Worm (Caenorhabditis elegans) whole organism, L4 larva: ENCODE measurements around the gene srsx-14.

ENCODE experiments used
- D1046.2 ChIP-seq: fragments of 200-800 bp; sonication (Bioruptor generic); IDR thresholded peaks from 2 replicates; pipeline ENCODE4 v1.3.6; 2022; ENCODE audit warnings: missing genetic modification characterization, missing compliant biosample characterization
- T26A8.4 ChIP-seq: fragments of 200-800 bp; sonication (Bioruptor generic); IDR thresholded peaks from 2 replicates; pipeline ENCODE4 v1.3.6; 2022; ENCODE audit warnings: missing genetic modification characterization, missing compliant biosample characterization
- Y105C5A.15 ChIP-seq: fragments of 200-800 bp; sonication (Bioruptor generic); IDR thresholded peaks from 2 replicates; pipeline ENCODE4 v1.3.6; 2022; ENCODE audit warnings: missing genetic modification characterization, missing compliant biosample characterization
- Y75B8A.6 ChIP-seq: fragments of 200-800 bp; sonication (Bioruptor generic); IDR thresholded peaks from 2 replicates; pipeline ENCODE4 v1.3.6; 2022; ENCODE audit warnings: missing genetic modification reagents, missing genetic modification characterization, missing compliant biosample characterization
- ZK337.2 ChIP-seq: fragments of 200-800 bp; sonication (Bioruptor generic); IDR thresholded peaks from 2 replicates; pipeline ENCODE4 v1.3.6; 2022; ENCODE audit warnings: missing genetic modification reagents, missing genetic modification characterization, missing compliant biosample characterization
- aha-1 ChIP-seq: fragments of 150-350 bp; peaks from one replicate; lab custom pipeline; 2014; ENCODE audit warnings: missing biosample characterization, missing genetic modification characterization
- aly-2 ChIP-seq: sonication (generic microtip); optimal IDR thresholded peaks from 2 replicates; lab custom pipeline; 2018; ENCODE audit warnings: missing biosample characterization, missing genetic modification characterization
- ceh-20 ChIP-seq: fragments of 200-800 bp; sonication (Bioruptor generic); IDR thresholded peaks from 2 replicates; pipeline ENCODE4 v1.3.6; 2022; ENCODE audit warnings: missing genetic modification reagents, missing genetic modification characterization, missing compliant biosample characterization
- ceh-28 ChIP-seq: fragments of 150-350 bp; optimal IDR thresholded peaks from 2 replicates; lab custom pipeline; 2014; ENCODE audit warnings: missing biosample characterization, missing genetic modification reagents, missing genetic modification characterization
- ces-1 ChIP-seq: fragments of 150-350 bp; sonication (generic microtip); optimal IDR thresholded peaks from 4 replicates; lab custom pipeline; 2014; ENCODE audit warnings: missing biosample characterization, missing genetic modification reagents, missing genetic modification characterization
- ctbp-1 ChIP-seq: fragments of 200-800 bp; sonication (Bioruptor generic); IDR thresholded peaks from 2 replicates; pipeline ENCODE4 v1.3.6; 2022; ENCODE audit warnings: missing genetic modification reagents, missing genetic modification characterization, missing compliant biosample characterization
- daf-12 ChIP-seq: fragments of 150-350 bp; optimal IDR thresholded peaks from 2 replicates; lab custom pipeline; 2014; ENCODE audit warnings: missing biosample characterization, missing genetic modification reagents, missing genetic modification characterization
- daf-19 ChIP-seq: fragments of 200-800 bp; sonication (Bioruptor generic); conservative IDR thresholded peaks from 2 replicates; pipeline ENCODE4 v1.3.6; 2022; ENCODE audit warnings: missing genetic modification characterization, missing compliant biosample characterization
- dmd-6 ChIP-seq: fragments of 200-800 bp; sonication (Bioruptor generic); IDR thresholded peaks from 2 replicates; pipeline ENCODE4 v1.3.6; 2022; ENCODE audit warnings: missing genetic modification reagents, missing genetic modification characterization, missing compliant biosample characterization
- dpl-1 ChIP-seq: fragments of 150-350 bp; optimal IDR thresholded peaks from 2 replicates; lab custom pipeline; 2014; ENCODE audit warnings: missing biosample characterization, missing genetic modification reagents, missing genetic modification characterization
- dve-1 ChIP-seq: sonication (generic microtip); optimal IDR thresholded peaks from 2 replicates; lab custom pipeline; 2017; ENCODE audit warnings: antibody characterized with exemption, mild to moderate bottlenecking, missing genetic modification characterization, missing compliant biosample characterization; ENCODE audit not compliant: insufficient read depth
- hif-1 ChIP-seq, 2 experiments: sonication (generic microtip); optimal IDR thresholded peaks; 2 replicates each; lab custom pipeline; 2016 to 2017; ENCODE audit warnings: missing compliant biosample characterization in 2 of 2, missing genetic modification characterization in 2 of 2, missing genetic modification reagents in 2 of 2, missing genotype in 2 of 2, mild to moderate bottlenecking in 1 of 2
- hlh-11 ChIP-seq: fragments of 200-800 bp; sonication (Bioruptor generic); optimal IDR thresholded peaks from 2 replicates; lab custom pipeline; 2018; ENCODE audit warnings: mild to moderate bottlenecking, missing genetic modification characterization, missing compliant biosample characterization
- hlh-30 ChIP-seq: sonication (generic microtip); optimal IDR thresholded peaks from 2 replicates; lab custom pipeline; 2017; ENCODE audit warnings: antibody characterized with exemption, mild to moderate bottlenecking, missing genetic modification characterization, missing compliant biosample characterization; ENCODE audit not compliant: insufficient read depth
- hmg-1.1 ChIP-seq: fragments of 200-800 bp; sonication (Bioruptor generic); IDR thresholded peaks from 2 replicates; pipeline ENCODE4 v1.3.6; 2022; ENCODE audit warnings: missing genetic modification reagents, missing genetic modification characterization, missing compliant biosample characterization
- lim-7 ChIP-seq: fragments of 200-800 bp; sonication (Bioruptor generic); IDR thresholded peaks from 2 replicates; pipeline ENCODE4 v1.3.6; 2022; ENCODE audit warnings: missing genetic modification characterization, missing compliant biosample characterization
- lin-1 ChIP-seq: fragments of 200-800 bp; sonication (Bioruptor generic); IDR thresholded peaks from 2 replicates; pipeline ENCODE4 v1.3.6; 2022; ENCODE audit warnings: missing genetic modification reagents, missing genetic modification characterization, missing compliant biosample characterization
- lin-29 ChIP-seq: fragments of 200-800 bp; sonication (Bioruptor generic); IDR thresholded peaks from 2 replicates; pipeline ENCODE4 v1.3.6; 2022; ENCODE audit warnings: missing genetic modification reagents, missing genetic modification characterization, missing compliant biosample characterization
- lin-38 ChIP-seq: fragments of 200-800 bp; sonication (Bioruptor generic); IDR thresholded peaks from 2 replicates; pipeline ENCODE4 v1.3.6; 2022; ENCODE audit warnings: missing genetic modification reagents, missing genetic modification characterization, missing compliant biosample characterization
- lsy-2 ChIP-seq, 2 experiments: fragments of 150-350 bp in 1 of 2; sonication (generic microtip) in 1 of 2; optimal IDR thresholded peaks; 2 replicates each; lab custom pipeline; 2014 to 2017; ENCODE audit warnings: missing biosample characterization in 2 of 2, missing genetic modification characterization in 2 of 2
- madf-5 ChIP-seq, 2 experiments: fragments of 200-800 bp; sonication (Bioruptor generic); IDR thresholded peaks; 2 replicates each; pipeline ENCODE4 v1.3.6; 2022; ENCODE audit warnings: missing compliant biosample characterization in 2 of 2, missing genetic modification characterization in 2 of 2
- mdl-1 ChIP-seq, 2 experiments: fragments of 150-350 bp in 1 of 2; sonication (generic microtip) in 1 of 2; optimal IDR thresholded peaks; 2 replicates each; lab custom pipeline; 2014 to 2017; ENCODE audit warnings: missing biosample characterization in 2 of 2, missing genetic modification characterization in 2 of 2
- mep-1 ChIP-seq: fragments of 150-350 bp; sonication (generic microtip); optimal IDR thresholded peaks from 3 replicates; lab custom pipeline; 2014; ENCODE audit warnings: missing biosample characterization, missing genetic modification characterization
- mes-2 ChIP-seq: sonication (generic microtip); optimal IDR thresholded peaks from 2 replicates; lab custom pipeline; 2016; ENCODE audit warnings: missing genotype, mild to moderate bottlenecking, missing genetic modification characterization, missing compliant biosample characterization; ENCODE audit not compliant: poor library complexity, severe bottlenecking
- nhr-102 ChIP-seq: sonication (generic microtip); optimal IDR thresholded peaks from 2 replicates; lab custom pipeline; 2016; ENCODE audit warnings: mild to moderate bottlenecking, missing genetic modification characterization, moderate library complexity, missing compliant biosample characterization
- nhr-11 ChIP-seq: fragments of 150-350 bp; optimal IDR thresholded peaks from 2 replicates; lab custom pipeline; 2014; ENCODE audit warnings: missing biosample characterization, missing genetic modification characterization
- nhr-111 ChIP-seq: fragments of 200-800 bp; sonication (Bioruptor generic); optimal IDR thresholded peaks from 2 replicates; lab custom pipeline; 2018; ENCODE audit warnings: mild to moderate bottlenecking, missing genetic modification characterization, missing compliant biosample characterization
- nhr-42 ChIP-seq: fragments of 200-800 bp; sonication (Bioruptor generic); IDR thresholded peaks from 2 replicates; pipeline ENCODE4 v1.3.6; 2022; ENCODE audit warnings: missing genetic modification characterization, missing compliant biosample characterization
- nhr-48 ChIP-seq: sonication (generic microtip); optimal IDR thresholded peaks from 2 replicates; lab custom pipeline; 2016; ENCODE audit warnings: mild to moderate bottlenecking, missing genetic modification characterization, missing compliant biosample characterization
- nhr-6 ChIP-seq: fragments of 150-350 bp; optimal IDR thresholded peaks from 2 replicates; lab custom pipeline; 2014; ENCODE audit warnings: missing biosample characterization, missing genetic modification characterization
- nhr-77 ChIP-seq: fragments of 150-350 bp; optimal IDR thresholded peaks from 2 replicates; lab custom pipeline; 2014; ENCODE audit warnings: missing biosample characterization, missing genetic modification characterization
- php-3 ChIP-seq: fragments of 200-800 bp; sonication (Bioruptor generic); IDR thresholded peaks from 2 replicates; pipeline ENCODE4 v1.3.6; 2022; ENCODE audit warnings: missing genetic modification reagents, missing genetic modification characterization, missing compliant biosample characterization
- pqm-1 ChIP-seq: sonication (generic microtip); optimal IDR thresholded peaks from 2 replicates; lab custom pipeline; 2017; ENCODE audit warnings: missing biosample characterization, missing genetic modification characterization
- saeg-2 ChIP-seq: fragments of 200-800 bp; sonication (Bioruptor generic); IDR thresholded peaks from 2 replicates; pipeline ENCODE4 v1.3.6; 2022; ENCODE audit warnings: missing genetic modification reagents, missing genetic modification characterization, missing compliant biosample characterization
- sdz-12 ChIP-seq: fragments of 200-800 bp; sonication (Bioruptor generic); optimal IDR thresholded peaks from 2 replicates; lab custom pipeline; 2018; ENCODE audit warnings: mild to moderate bottlenecking, missing genetic modification characterization, missing compliant biosample characterization
- set-16 ChIP-seq: fragments of 200-800 bp; sonication (Bioruptor generic); IDR thresholded peaks from 2 replicates; pipeline ENCODE4 v1.3.6; 2022; ENCODE audit warnings: missing genetic modification reagents, missing genetic modification characterization, missing compliant biosample characterization
- snpc-1.2 ChIP-seq: fragments of 200-800 bp; sonication (Bioruptor generic); IDR thresholded peaks from 2 replicates; pipeline ENCODE4 v1.3.6; 2022; ENCODE audit warnings: missing genetic modification reagents, missing genetic modification characterization, missing compliant biosample characterization
- spr-1 ChIP-seq: sonication (generic microtip); optimal IDR thresholded peaks from 2 replicates; lab custom pipeline; 2016; ENCODE audit warnings: mild to moderate bottlenecking, missing genetic modification characterization, missing compliant biosample characterization
- unc-130 ChIP-seq: sonication (generic microtip); optimal IDR thresholded peaks from 2 replicates; lab custom pipeline; 2016; ENCODE audit warnings: missing genetic modification reagents, missing genetic modification characterization, missing compliant biosample characterization
- unc-39 ChIP-seq: sonication (generic microtip); optimal IDR thresholded peaks from 2 replicates; lab custom pipeline; 2017; ENCODE audit warnings: missing biosample characterization, missing genetic modification characterization
- vab-7 ChIP-seq: fragments of 200-800 bp; sonication (Bioruptor generic); IDR thresholded peaks from 2 replicates; pipeline ENCODE4 v1.3.6; 2022; ENCODE audit warnings: missing genetic modification reagents, missing genetic modification characterization, missing compliant biosample characterization
- zfp-3 ChIP-seq: fragments of 200-800 bp; sonication (Bioruptor generic); conservative IDR thresholded peaks from 2 replicates; pipeline ENCODE4 v1.3.6; 2022; ENCODE audit warnings: missing genetic modification reagents, missing genetic modification characterization, missing compliant biosample characterization
- ztf-7 ChIP-seq: fragments of 150-350 bp; optimal IDR thresholded peaks from 2 replicates; lab custom pipeline; 2014; ENCODE audit warnings: missing biosample characterization, missing genetic modification characterization

The srsx-14 gene

DNA sequence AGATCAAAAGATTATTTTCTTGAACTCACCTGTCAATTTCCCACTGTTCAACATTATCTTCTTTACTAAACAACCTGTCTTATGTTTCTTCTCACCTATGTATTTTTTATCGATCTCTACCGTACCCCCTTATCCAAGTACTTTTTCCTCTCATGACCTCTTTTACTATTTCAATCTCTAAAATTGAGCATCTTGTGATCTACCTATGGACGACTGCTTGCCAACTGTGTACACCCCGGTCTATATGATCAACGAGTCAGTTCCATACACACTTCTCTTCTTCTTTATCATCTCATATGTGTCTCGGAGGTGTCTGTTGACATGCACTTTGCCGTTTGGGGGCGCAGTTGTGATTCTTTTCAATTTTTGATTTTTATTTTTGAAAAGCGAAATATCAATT lies 36.8 kb downstream of the srsx-14 start (continued):
- peak; percentile 83 for TF ChIP-seq pqm-1 (tag; lab: Kevin White, UChicago)
- TF ChIP-seq vab-7 (GFP tag; lab: Robert Waterston, UW), result no peak
- TF ChIP-seq nhr-48 (tag; lab: Kevin White, UChicago), result peak; percentile 43
- no peak for TF ChIP-seq aly-2
- no peak for TF ChIP-seq sdz-12 (GFP tag; lab: Kevin White, UChicago)
- TF ChIP-seq nhr-102, result no peak
- peak; percentile 49 for TF ChIP-seq mep-1 (tag; lab: Kevin White, UChicago)
- TF ChIP-seq snpc-1.2 (GFP tag; lab: Robert Waterston, UW), result no peak
- no peak for TF ChIP-seq ces-1
- no peak for TF ChIP-seq Y75B8A.6 (GFP tag; lab: Robert Waterston, UW)
- TF ChIP-seq nhr-77 (tag; lab: Kevin White, UChicago), result peak; percentile 29
- no peak for TF ChIP-seq saeg-2 (GFP tag; lab: Robert Waterston, UW)
- peak; percentile 91 for TF ChIP-seq dve-1
- 0 out of 2 replicates have a peak, but pooled peaks have one; percentile 9 for TF ChIP-seq hmg-1.1 (GFP tag; lab: Robert Waterston, UW)
- TF ChIP-seq unc-39 (tag; lab: Kevin White, UChicago), result no peak
- TF ChIP-seq madf-5 (GFP tag; IDR thresholded peaks at IDR 0.05; lab: Robert Waterston, UW), result no peak
- no peak for TF ChIP-seq zfp-3 (GFP tag; lab: Robert Waterston, UW)
- TF ChIP-seq ztf-7 (tag; lab: Kevin White, UChicago), result no peak
- TF ChIP-seq daf-12 (tag; lab: Kevin White, UChicago), result no peak
- TF ChIP-seq lim-7, result no peak
- TF ChIP-seq ctbp-1 (GFP tag; lab: Robert Waterston, UW), result no peak
- TF ChIP-seq hlh-11 (tag; lab: Kevin White, UChicago), result peak; percentile 91
- peak in 1 of 2 experiments; percentile 33 for TF ChIP-seq mdl-1 (tag; optimal IDR thresholded peaks at IDR 0.05; lab: Kevin White, UChicago)
- no peak for TF ChIP-seq spr-1 (tag; lab: Kevin White, UChicago)
- TF ChIP-seq T26A8.4 (GFP tag; lab: Robert Waterston, UW), result no peak
- TF ChIP-seq php-3 (GFP tag; lab: Robert Waterston, UW), result 0 out of 2 replicates have a peak, but pooled peaks have one; percentile 35
- no peak for TF ChIP-seq set-16 (GFP tag; lab: Robert Waterston, UW)
- TF ChIP-seq lin-38 (GFP tag; lab: Robert Waterston, UW), result no peak
- TF ChIP-seq hif-1 (tag; optimal IDR thresholded peaks at IDR 0.05; lab: Kevin White, UChicago), result peak in 1 of 2 experiments; percentile 40
- no peak for TF ChIP-seq ceh-20 (GFP tag; lab: Robert Waterston, UW)
- no peak for TF ChIP-seq dpl-1 (GFP tag; lab: Kevin White, UChicago)
- TF ChIP-seq nhr-11 (tag; lab: Kevin White, UChicago), result no peak
- TF ChIP-seq aha-1 (tag; lab: Kevin White, UChicago), result no peak
- TF ChIP-seq lin-29, result no peak
- peak; percentile 30 for TF ChIP-seq mes-2 (tag; lab: Kevin White, UChicago)
- TF ChIP-seq dmd-6 (GFP tag; lab: Robert Waterston, UW), result peak; percentile 82
- no peak for TF ChIP-seq ZK337.2 (GFP tag; lab: Robert Waterston, UW)
- peak in 1 of 2 experiments; percentile 60 for TF ChIP-seq lsy-2 (tag; optimal IDR thresholded peaks at IDR 0.05; lab: Kevin White, UChicago)
- TF ChIP-seq nhr-42 (GFP tag; lab: Robert Waterston, UW), result no peak
- no peak for TF ChIP-seq ceh-28
- TF ChIP-seq lin-1 (GFP tag; lab: Robert Waterston, UW), result no peak
- no peak for TF ChIP-seq unc-130 (GFP tag; lab: Kevin White, UChicago)
- TF ChIP-seq hlh-30 (tag; lab: Kevin White, UChicago), result peak; percentile 96
- TF ChIP-seq nhr-6 (tag; lab: Kevin White, UChicago), result no peak
- no peak for TF ChIP-seq Y105C5A.15 (GFP tag; lab: Robert Waterston, UW)
- no peak for TF ChIP-seq daf-19 (GFP tag; lab: Robert Waterston, UW)
- no peak for TF ChIP-seq D1046.2 (GFP tag; lab: Robert Waterston, UW)
- no peak for TF ChIP-seq nhr-111 (GFP tag; lab: Kevin White, UChicago)
